Worm (Caenorhabditis elegans): ENCODE results near the gene wbp-2.

Gene wbp-2

DNA sequence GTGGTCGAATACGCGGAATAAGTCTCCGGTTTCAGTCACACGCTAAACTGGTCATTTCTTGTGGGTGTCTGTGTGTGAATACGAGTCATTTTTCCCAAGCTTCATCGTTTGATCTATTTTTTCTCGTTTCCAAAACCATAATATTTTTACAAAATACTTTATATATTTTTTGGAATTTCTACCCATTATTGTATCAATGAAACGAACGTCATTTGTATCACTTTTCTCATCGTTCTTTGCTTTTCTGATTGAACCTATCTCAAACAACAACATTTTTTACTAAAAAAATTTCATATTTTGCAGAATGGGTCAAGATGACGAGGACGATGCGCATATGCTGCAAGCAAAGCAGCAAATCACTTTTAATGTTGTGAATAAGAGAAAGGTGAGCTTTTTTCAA is 28.7 kb downstream of the wbp-2 start, which contains the start of gene mel-11:
TSS of gene mel-11 (plus strand) at position 301 of the 400 bp plus-strand sequence.
- TF ChIP-seq nhr-67 (tag; optimal IDR thresholded peaks at IDR 0.05) (no peak), eor-1 (tag; optimal IDR thresholded peaks at IDR 0.05) (no peak), snpc-4 (tag; optimal IDR thresholded peaks at IDR 0.05) (no peak), tbx-2 (tag; optimal IDR thresholded peaks at IDR 0.05) (no peak), elt-3 (tag; optimal IDR thresholded peaks at IDR 0.05) (no peak), egl-27 (tag; optimal IDR thresholded peaks at IDR 0.05) (no peak), daf-12 (tag; optimal IDR thresholded peaks at IDR 0.05) (no peak)

DNA sequence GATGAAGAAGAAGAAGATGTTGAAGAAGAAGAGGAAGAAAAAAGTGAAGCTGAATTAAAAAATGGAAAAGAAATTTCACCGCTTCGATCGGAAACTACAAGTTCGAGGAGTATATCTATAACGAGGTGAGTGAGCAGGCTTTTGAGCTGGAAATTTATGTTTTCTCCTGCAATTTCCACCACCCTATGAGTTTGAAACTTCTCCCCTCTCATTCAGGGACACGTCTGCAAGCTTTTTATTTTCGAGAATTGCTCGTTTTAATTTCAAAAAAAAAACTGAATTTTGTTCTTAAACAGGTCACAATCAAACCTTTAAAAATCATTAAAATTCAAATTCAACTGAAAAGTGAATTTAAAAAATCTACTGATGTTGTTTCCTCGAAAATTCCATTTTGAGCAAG is 32.7 kb downstream of the wbp-2 start:
- no peak for TF ChIP-seq nhr-67 (tag; optimal IDR thresholded peaks at IDR 0.05)
- TF ChIP-seq daf-12 (tag; optimal IDR thresholded peaks at IDR 0.05) = no peak
- no peak for TF ChIP-seq fos-1 (tag; optimal IDR thresholded peaks at IDR 0.05)
- no peak for TF ChIP-seq ceh-9 (tag; optimal IDR thresholded peaks at IDR 0.05)
- no peak for TF ChIP-seq mdl-1 (tag; optimal IDR thresholded peaks at IDR 0.05)
- no peak for TF ChIP-seq fkh-10 (GFP tag; optimal IDR thresholded peaks at IDR 0.05)

DNA sequence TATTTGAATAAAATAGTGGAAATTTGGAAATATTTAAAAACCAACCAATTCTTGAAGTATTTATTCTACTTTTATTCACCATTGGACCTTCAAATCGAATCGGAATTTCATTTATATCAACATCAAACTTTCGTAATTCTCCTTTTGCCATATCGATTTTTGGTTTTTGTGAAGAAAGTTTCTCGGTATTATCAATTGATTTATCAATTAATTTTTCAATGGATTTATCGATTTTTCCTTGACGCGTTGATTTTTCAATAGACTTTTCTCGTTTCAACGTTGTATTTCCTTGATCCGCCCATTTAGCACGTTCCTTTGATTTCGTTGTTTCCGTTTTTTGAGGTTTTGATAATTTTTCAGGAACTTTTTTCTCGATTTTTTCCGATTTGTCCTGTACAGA is 39.8 kb downstream of the wbp-2 start:
- TF ChIP-seq nhr-77 (tag; optimal IDR thresholded peaks at IDR 0.05) = no peak
- TF ChIP-seq ztf-4 (tag; optimal IDR thresholded peaks at IDR 0.05) = no peak
- peak; percentile 65 for TF ChIP-seq ceh-28 (tag; optimal IDR thresholded peaks at IDR 0.05)
- TF ChIP-seq eor-1 (tag; optimal IDR thresholded peaks at IDR 0.05) = no peak
- TF ChIP-seq skn-1 (tag; optimal IDR thresholded peaks at IDR 0.05) = no peak
- no peak for TF ChIP-seq nhr-28 (tag; optimal IDR thresholded peaks at IDR 0.05)
- TF ChIP-seq fkh-10 (GFP tag; optimal IDR thresholded peaks at IDR 0.05) = no peak

ce11 chrII:9372393-9372792 is 42.8 kb downstream of the wbp-2 start, which contains the start of gene C06C3.3:
C06C3.3 (minus strand) TSS chrII:9372493.
- no peak for TF ChIP-seq unc-62 (GFP tag; optimal IDR thresholded peaks at IDR 0.05)
- no peak for TF ChIP-seq hmg-11 (tag; optimal IDR thresholded peaks at IDR 0.05)
- no peak for TF ChIP-seq nhr-76 (tag; optimal IDR thresholded peaks at IDR 0.05)
- TF ChIP-seq fkh-10 (GFP tag; optimal IDR thresholded peaks at IDR 0.05) = no peak
- TF ChIP-seq nhr-11 (tag; optimal IDR thresholded peaks at IDR 0.05) = no peak
- no peak for TF ChIP-seq ztf-11 (tag; optimal IDR thresholded peaks at IDR 0.05)
- TF ChIP-seq ceh-82 (tag; optimal IDR thresholded peaks at IDR 0.05) = no peak
- TF ChIP-seq elt-1 (tag; optimal IDR thresholded peaks at IDR 0.05) = no peak
- no peak for TF ChIP-seq snpc-4 (tag; optimal IDR thresholded peaks at IDR 0.05)
- no peak for TF ChIP-seq aly-2 (tag; optimal IDR thresholded peaks at IDR 0.05)
- TF ChIP-seq ceh-9 (tag; optimal IDR thresholded peaks at IDR 0.05) = no peak
- no peak for TF ChIP-seq eor-1 (tag; optimal IDR thresholded peaks at IDR 0.05)

DNA sequence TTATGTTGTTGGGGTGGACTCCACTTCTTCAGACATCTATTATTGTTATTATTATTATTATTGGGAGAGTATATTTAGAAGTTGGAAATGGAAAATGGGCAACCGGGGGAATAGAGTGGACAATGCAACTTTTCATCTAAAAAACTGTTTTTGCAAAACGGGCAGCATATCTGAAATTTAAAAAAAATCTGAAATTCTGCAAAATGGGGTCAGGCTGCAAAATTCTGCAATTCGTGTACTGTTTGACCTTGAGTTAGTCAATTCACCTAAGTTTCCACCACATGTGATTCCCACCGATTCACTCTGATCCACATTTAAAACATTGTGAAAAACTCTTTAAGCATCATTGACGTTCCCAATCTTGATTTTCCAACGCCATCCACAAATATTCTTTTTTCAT is 43.4 kb downstream of the wbp-2 start, which contains the start of gene C06C3.4:
TSS of gene C06C3.4 (plus strand) at position 301 of the 400 bp plus-strand sequence.
- TF ChIP-seq egl-5 (tag; optimal IDR thresholded peaks at IDR 0.05) (no peak), nhr-76 (tag; optimal IDR thresholded peaks at IDR 0.05) (no peak), mdl-1 (tag; optimal IDR thresholded peaks at IDR 0.05) (no peak), pha-4 (tag; optimal IDR thresholded peaks at IDR 0.05) (no peak), lsy-12 (tag; optimal IDR thresholded peaks at IDR 0.05) (no peak), tbx-2 (tag; optimal IDR thresholded peaks at IDR 0.05) (no peak), nhr-11 (tag; optimal IDR thresholded peaks at IDR 0.05) (no peak), ceh-82 (tag; optimal IDR thresholded peaks at IDR 0.05) (no peak), egl-27 (tag; optimal IDR thresholded peaks at IDR 0.05) (no peak), zag-1 (tag; optimal IDR thresholded peaks at IDR 0.05) (no peak), aly-2 (tag; optimal IDR thresholded peaks at IDR 0.05) (no peak), lin-39 (tag; optimal IDR thresholded peaks at IDR 0.05) (no peak), ztf-4 (tag; optimal IDR thresholded peaks at IDR 0.05) (no peak), mml-1 (tag; optimal IDR thresholded peaks at IDR 0.05) (no peak), sea-2 (GFP tag; optimal IDR thresholded peaks at IDR 0.05) (no peak), jun-1 (tag; optimal IDR thresholded peaks at IDR 0.05) (no peak), daf-12 (tag; optimal IDR thresholded peaks at IDR 0.05) (no peak), ama-1 (optimal IDR thresholded peaks at IDR 0.05) (no peak)

DNA sequence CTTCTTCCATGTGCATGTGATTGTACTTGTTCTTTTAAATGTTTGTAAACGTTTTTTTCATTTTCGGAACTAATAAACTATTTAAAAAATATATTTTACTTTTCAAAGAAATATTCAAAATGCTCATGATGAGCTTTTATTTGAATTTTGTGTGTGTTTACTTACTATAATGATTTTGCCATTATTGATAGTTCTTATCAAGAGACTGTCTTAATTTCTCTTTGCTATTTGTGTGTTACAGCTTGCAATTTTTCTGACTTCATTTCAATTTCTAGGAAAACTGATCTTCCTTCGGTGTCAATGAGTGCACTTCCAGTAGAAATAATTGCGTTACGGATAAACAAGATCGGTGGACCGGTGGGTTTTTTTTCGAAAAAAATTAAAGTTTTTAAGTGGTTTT is 45.2 kb downstream of the wbp-2 start, which contains the start of gene C06C3.12:
TSS of gene C06C3.12 (plus strand) at position 301 of the 400 bp plus-strand sequence.
- TF ChIP-seq nhr-28 (tag; optimal IDR thresholded peaks at IDR 0.05) (no peak), elt-2 (tag; optimal IDR thresholded peaks at IDR 0.05) (peak; percentile 1)

Data from whole organism, L3 larva.